Worm (Caenorhabditis elegans) whole organism, L3 larva: Measurements from ENCODE around the gene unc-4.

Experiments
- R02D3.7 ChIP-seq: fragments of 150-350 bp; optimal IDR thresholded peaks from 2 replicates; lab custom pipeline; 2014; ENCODE audit warnings: missing biosample characterization, missing genetic modification characterization
- ama-1 ChIP-seq: fragments of 150-350 bp; optimal IDR thresholded peaks from 2 replicates; lab custom pipeline; 2018
- ceh-28 ChIP-seq: fragments of 150-350 bp; optimal IDR thresholded peaks from 2 replicates; lab custom pipeline; 2014; ENCODE audit warnings: missing biosample characterization, missing genetic modification reagents, missing genetic modification characterization
- hmg-11 ChIP-seq: sonication (generic microtip); optimal IDR thresholded peaks from 2 replicates; lab custom pipeline; 2016; ENCODE audit warnings: missing genetic modification characterization, missing compliant biosample characterization
- mdl-1 ChIP-seq: fragments of 150-350 bp; optimal IDR thresholded peaks from 2 replicates; lab custom pipeline; 2014; ENCODE audit warnings: missing biosample characterization, missing genetic modification characterization
- nhr-25 ChIP-seq: sonication (generic microtip); optimal IDR thresholded peaks from 2 replicates; lab custom pipeline; 2017; ENCODE audit warnings: missing biosample characterization, missing genetic modification characterization
- nhr-76 ChIP-seq: fragments of 150-350 bp; sonication (generic microtip); optimal IDR thresholded peaks from 5 replicates; lab custom pipeline; 2014; ENCODE audit warnings: missing biosample characterization, missing genetic modification characterization
- nhr-77 ChIP-seq: fragments of 150-350 bp; optimal IDR thresholded peaks from 2 replicates; lab custom pipeline; 2014; ENCODE audit warnings: missing biosample characterization, missing genetic modification characterization
- sea-2 ChIP-seq: fragments of 150-350 bp; sonication (generic microtip); optimal IDR thresholded peaks from 4 replicates; lab custom pipeline; 2014; ENCODE audit warnings: missing biosample characterization, missing genetic modification reagents, missing genetic modification characterization
- snpc-4 ChIP-seq: fragments of 150-350 bp; optimal IDR thresholded peaks from 2 replicates; lab custom pipeline; 2014; ENCODE audit warnings: missing biosample characterization, missing genetic modification characterization
- unc-62 ChIP-seq: fragments of 150-350 bp; sonication (generic microtip); optimal IDR thresholded peaks from 4 replicates; lab custom pipeline; 2014; ENCODE audit warnings: missing biosample characterization, missing genetic modification reagents, missing genetic modification characterization

DNA sequence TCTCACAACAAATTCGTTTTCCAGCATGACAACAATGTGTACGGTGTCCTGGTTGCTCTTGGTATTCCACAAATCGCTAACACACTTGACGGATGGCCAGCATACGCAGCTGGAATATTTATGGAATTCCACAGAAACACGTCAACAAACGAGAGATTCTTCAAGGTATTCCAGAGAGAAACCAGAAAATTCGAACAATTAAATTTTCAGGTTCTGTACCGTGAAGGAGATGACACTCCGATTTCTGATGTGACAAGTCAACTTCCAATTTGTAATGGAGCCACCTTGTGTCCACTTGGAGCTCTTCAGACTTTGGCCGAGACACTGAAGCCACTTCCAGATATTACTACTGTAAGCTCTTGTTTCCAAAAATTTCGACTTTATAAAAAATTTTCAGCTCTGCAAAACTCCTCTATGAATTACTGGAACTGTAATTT lies 33.8 kb upstream of the unc-4 start:
- TF ChIP-seq mdl-1 (tag; lab: Kevin White, UChicago) (no peak), snpc-4 (tag; lab: Kevin White, UChicago) (no peak), nhr-25 (tag; lab: Kevin White, UChicago) (no peak), nhr-76 (tag; lab: Kevin White, UChicago) (no peak), sea-2 (GFP tag; lab: Kevin White, UChicago) (no peak), R02D3.7 (tag; lab: Kevin White, UChicago) (no peak), ceh-28 (tag; lab: Kevin White, UChicago) (no peak), ama-1 (lab: Kevin White, UChicago) (peak; percentile 92), hmg-11 (no peak), unc-62 (no peak), nhr-77 (no peak)
